Fruit fly (Drosophila melanogaster) whole organism, embryonic: Measurements from ENCODE around the gene CG16779.

ENCODE experiments used
- Asciz ChIP-seq: fragments of 200-800 bp; sonication (Bioruptor generic); optimal IDR thresholded peaks from 2 replicates; lab custom pipeline; 2017; ENCODE audit warnings: missing biosample characterization, mild to moderate bottlenecking, missing genetic modification characterization, missing genetic modification reagents
- Blimp-1 ChIP-seq: fragments of 200-800 bp; sonication (Bioruptor generic); optimal IDR thresholded peaks from 3 replicates; lab custom pipeline; 2018; ENCODE audit warnings: missing biosample characterization, missing genetic modification characterization, mild to moderate bottlenecking, moderate library complexity, missing genetic modification reagents
- C15 ChIP-seq: fragments of 200-800 bp; sonication (Bioruptor generic); IDR thresholded peaks from 3 replicates; pipeline ENCODE4 v1.3.6; 2022; ENCODE audit warnings: missing biosample characterization, missing genetic modification characterization
- CG10274 ChIP-seq: fragments of 200-800 bp; sonication (Bioruptor generic); optimal IDR thresholded peaks from 3 replicates; lab custom pipeline; 2017; ENCODE audit warnings: missing biosample characterization, mild to moderate bottlenecking, missing genetic modification characterization
- CG11560 ChIP-seq: fragments of 200-800 bp; sonication (Bioruptor generic); IDR thresholded peaks from 3 replicates; pipeline ENCODE4 v1.3.6; 2022; ENCODE audit warnings: missing biosample characterization, missing genetic modification characterization
- CG11696 ChIP-seq: fragments of 200-800 bp; sonication (Bioruptor generic); IDR thresholded peaks from 2 replicates; pipeline ENCODE4 v1.3.6; 2022; ENCODE audit warnings: missing biosample characterization, missing genetic modification characterization
- CG13424 ChIP-seq: fragments of 200-800 bp; sonication (Bioruptor generic); optimal IDR thresholded peaks from 2 replicates; lab custom pipeline; 2019; ENCODE audit warnings: missing biosample characterization, mild to moderate bottlenecking, missing genetic modification characterization, moderate library complexity
- CG14050 ChIP-seq: fragments of 200-800 bp; sonication (Bioruptor generic); IDR thresholded peaks from 3 replicates; pipeline ENCODE4 v1.3.6; 2022; ENCODE audit warnings: missing biosample characterization, missing genetic modification characterization
- CG1647 ChIP-seq: fragments of 200-800 bp; sonication (Bioruptor generic); optimal IDR thresholded peaks from 3 replicates; lab custom pipeline; 2016; ENCODE audit warnings: missing biosample characterization, missing genetic modification characterization
- CG16813 ChIP-seq: fragments of 200-800 bp; sonication (Bioruptor generic); IDR thresholded peaks from 3 replicates; pipeline ENCODE4 v1.3.6; 2022; ENCODE audit warnings: missing biosample characterization, missing genetic modification characterization; ENCODE audit not compliant: partially characterized antibody
- CG17912 ChIP-seq: fragments of 200-800 bp; sonication (Bioruptor generic); optimal IDR thresholded peaks from 2 replicates; lab custom pipeline; 2018; ENCODE audit warnings: missing biosample characterization, mild to moderate bottlenecking, missing genetic modification characterization
- CG4360 ChIP-seq: fragments of 200-800 bp; sonication (Bioruptor generic); IDR thresholded peaks from 2 replicates; pipeline ENCODE4 v1.3.6; 2022; ENCODE audit warnings: missing biosample characterization, missing genetic modification characterization
- CG5245 ChIP-seq: fragments of 200-800 bp; sonication (Bioruptor generic); optimal IDR thresholded peaks from 3 replicates; lab custom pipeline; 2016; ENCODE audit warnings: missing biosample characterization, missing genetic modification characterization
- CG8281 ChIP-seq: fragments of 200-800 bp; sonication (Bioruptor generic); optimal IDR thresholded peaks from 2 replicates; lab custom pipeline; 2018; ENCODE audit warnings: missing biosample characterization, mild to moderate bottlenecking, missing genetic modification characterization, moderate library complexity
- CG8290 ChIP-seq, 3 experiments: fragments of 200-800 bp; sonication (Bioruptor generic); optimal IDR thresholded peaks; 2 replicates each; lab custom pipeline; 2016 to 2019; ENCODE audit warnings: missing biosample characterization in 3 of 3, missing genetic modification characterization in 3 of 3, mild to moderate bottlenecking in 2 of 3, moderate library complexity in 1 of 3
- CG8944 ChIP-seq: fragments of 200-800 bp; sonication (Bioruptor generic); optimal IDR thresholded peaks from 3 replicates; lab custom pipeline; 2016; ENCODE audit warnings: missing biosample characterization, missing genetic modification characterization
- CG9797 ChIP-seq: fragments of 200-800 bp; sonication (Bioruptor generic); optimal IDR thresholded peaks from 3 replicates; lab custom pipeline; 2018; ENCODE audit warnings: missing biosample characterization, mild to moderate bottlenecking, missing genetic modification characterization
- CoRest ChIP-seq: fragments of 200-800 bp; sonication (Bioruptor generic); optimal IDR thresholded peaks from 3 replicates; lab custom pipeline; 2018; ENCODE audit warnings: missing biosample characterization, mild to moderate bottlenecking, missing genetic modification characterization, moderate library complexity
- D ChIP-seq, 2 experiments: fragments of 200-800 bp in 1 of 2; fragments of >200 bp in 1 of 2; sonication (Bioruptor generic) in 1 of 2; optimal IDR thresholded peaks; 2 replicates in 1 of 2; 3 replicates in 1 of 2; lab custom pipeline; 2017; ENCODE audit warnings: mild to moderate bottlenecking in 1 of 2, missing biosample characterization in 1 of 2, missing genetic modification characterization in 1 of 2, missing genetic modification reagents in 1 of 2
- Dfd ChIP-seq, 2 experiments: fragments of >200 bp; optimal IDR thresholded peaks; 2 replicates each; lab custom pipeline; 2017; ENCODE audit warnings: missing biosample characterization in 2 of 2, missing genetic modification characterization in 2 of 2
- Dip2 ChIP-seq: fragments of 200-800 bp; sonication (Bioruptor generic); IDR thresholded peaks from 2 replicates; pipeline ENCODE4 v1.3.6; 2022; ENCODE audit warnings: missing biosample characterization, missing genetic modification characterization
- ERR ChIP-seq: fragments of 200-800 bp; sonication (Bioruptor generic); optimal IDR thresholded peaks from 2 replicates; lab custom pipeline; 2016; ENCODE audit warnings: missing biosample characterization, missing genetic modification characterization
- Lhr ChIP-seq: fragments of 200-800 bp; sonication (Bioruptor generic); optimal IDR thresholded peaks from 3 replicates; lab custom pipeline; 2017; ENCODE audit warnings: mild to moderate bottlenecking, missing biosample characterization, missing genetic modification reagents, missing genetic modification characterization
- Oaz ChIP-seq: fragments of 200-800 bp; sonication (Bioruptor generic); IDR thresholded peaks from 2 replicates; pipeline ENCODE4 v1.3.6; 2022; ENCODE audit warnings: missing biosample characterization, missing genetic modification characterization
- Oli ChIP-seq: fragments of 200-800 bp; sonication (Bioruptor generic); optimal IDR thresholded peaks from 2 replicates; lab custom pipeline; 2018; ENCODE audit warnings: missing biosample characterization, mild to moderate bottlenecking, missing genetic modification characterization, moderate library complexity
- Rx ChIP-seq: fragments of 200-800 bp; sonication (Bioruptor generic); IDR thresholded peaks from 2 replicates; pipeline ENCODE4 v1.3.6; 2022; ENCODE audit warnings: missing biosample characterization, missing genetic modification characterization
- Side ChIP-seq: fragments of 200-800 bp; sonication (Bioruptor generic); optimal IDR thresholded peaks from 2 replicates; lab custom pipeline; 2016; ENCODE audit warnings: missing biosample characterization, missing genetic modification characterization
- Sry-β ChIP-seq: fragments of 200-800 bp; sonication (Bioruptor generic); optimal IDR thresholded peaks from 2 replicates; lab custom pipeline; 2018; ENCODE audit warnings: missing biosample characterization, mild to moderate bottlenecking, missing genetic modification characterization, moderate library complexity
- Usf ChIP-seq: fragments of 200-800 bp; sonication (Bioruptor generic); optimal IDR thresholded peaks from 2 replicates; lab custom pipeline; 2017; ENCODE audit warnings: missing genotype, missing biosample characterization, missing genetic modification characterization
- ato ChIP-seq: fragments of 200-800 bp; sonication (Bioruptor generic); IDR thresholded peaks from 2 replicates; pipeline ENCODE4 v1.3.6; 2022; ENCODE audit warnings: missing biosample characterization, missing genetic modification characterization; ENCODE audit not compliant: partially characterized antibody
- btn ChIP-seq: fragments of 200-800 bp; sonication (Bioruptor generic); optimal IDR thresholded peaks from 2 replicates; lab custom pipeline; 2016; ENCODE audit warnings: missing biosample characterization, missing genetic modification characterization
- dan ChIP-seq: fragments of 200-800 bp; sonication (Bioruptor generic); IDR thresholded peaks from 2 replicates; pipeline ENCODE4 v1.3.6; 2022; ENCODE audit warnings: missing biosample characterization, missing genetic modification characterization
- dysf ChIP-seq: fragments of 200-800 bp; sonication (Bioruptor generic); IDR thresholded peaks from 3 replicates; pipeline ENCODE4 v1.3.6; 2022; ENCODE audit warnings: missing biosample characterization, missing genetic modification characterization
- ems ChIP-seq: fragments of 200-800 bp; sonication (Bioruptor generic); optimal IDR thresholded peaks from 3 replicates; lab custom pipeline; 2016; ENCODE audit warnings: missing biosample characterization, missing genetic modification characterization
- eyg ChIP-seq: fragments of 200-800 bp; sonication (Bioruptor generic); optimal IDR thresholded peaks from 3 replicates; lab custom pipeline; 2016; ENCODE audit warnings: missing biosample characterization, missing genetic modification characterization
- fu2 ChIP-seq: fragments of 200-800 bp; sonication (Bioruptor generic); optimal IDR thresholded peaks from 2 replicates; lab custom pipeline; 2016; ENCODE audit warnings: missing biosample characterization, missing genetic modification characterization
- gcm2 ChIP-seq: fragments of 200-800 bp; sonication (Bioruptor generic); optimal IDR thresholded peaks from 2 replicates; lab custom pipeline; 2016; ENCODE audit warnings: missing biosample characterization, missing genetic modification characterization
- gt ChIP-seq: fragments of 200-800 bp; sonication (Bioruptor generic); IDR thresholded peaks from 2 replicates; pipeline ENCODE4 v1.3.6; 2022; ENCODE audit warnings: missing biosample characterization, missing genetic modification characterization
- h ChIP-seq: fragments of >200 bp; optimal IDR thresholded peaks from 2 replicates; lab custom pipeline; 2017
- her ChIP-seq: fragments of 200-800 bp; sonication (Bioruptor generic); optimal IDR thresholded peaks from 2 replicates; lab custom pipeline; 2016; ENCODE audit warnings: missing biosample characterization, missing genetic modification characterization
- kah ChIP-seq: fragments of 200-800 bp; sonication (Bioruptor generic); optimal IDR thresholded peaks from 2 replicates; lab custom pipeline; 2018; ENCODE audit warnings: missing biosample characterization, mild to moderate bottlenecking, missing genetic modification characterization
- nerfin-1 ChIP-seq: fragments of 200-800 bp; sonication (Bioruptor generic); optimal IDR thresholded peaks from 3 replicates; lab custom pipeline; 2019; ENCODE audit warnings: missing biosample characterization, mild to moderate bottlenecking, missing genetic modification characterization, moderate library complexity
- nmo ChIP-seq: fragments of 200-800 bp; sonication (Bioruptor generic); optimal IDR thresholded peaks from 2 replicates; lab custom pipeline; 2018; ENCODE audit warnings: missing biosample characterization, mild to moderate bottlenecking, missing genetic modification characterization, moderate library complexity
- salm ChIP-seq: fragments of 200-800 bp; sonication (Bioruptor generic); optimal IDR thresholded peaks from 2 replicates; lab custom pipeline; 2018; ENCODE audit warnings: missing biosample characterization, mild to moderate bottlenecking, missing genetic modification characterization
- schlank ChIP-seq: fragments of 200-800 bp; sonication (Bioruptor generic); optimal IDR thresholded peaks from 2 replicates; lab custom pipeline; 2018; ENCODE audit warnings: missing biosample characterization, mild to moderate bottlenecking, missing genetic modification characterization
- sens ChIP-seq: fragments of 200-800 bp; sonication (Bioruptor generic); peaks from one replicate; lab custom pipeline; 2016; ENCODE audit warnings: missing biosample characterization, missing genetic modification characterization
- shn ChIP-seq: fragments of 200-800 bp; sonication (Bioruptor generic); optimal IDR thresholded peaks from 3 replicates; lab custom pipeline; 2016; ENCODE audit warnings: missing biosample characterization, missing genetic modification characterization
- tna ChIP-seq: fragments of 200-800 bp; sonication (Bioruptor generic); IDR thresholded peaks from 2 replicates; pipeline ENCODE4 v1.3.6; 2022; ENCODE audit warnings: missing biosample characterization, missing genetic modification characterization; ENCODE audit not compliant: partially characterized antibody
- twi ChIP-seq: fragments of 200-800 bp; optimal IDR thresholded peaks from 2 replicates; lab custom pipeline; 2019; ENCODE audit warnings: missing biosample characterization, mild to moderate bottlenecking, missing genetic modification characterization, moderate library complexity
- vnd ChIP-seq: fragments of 200-800 bp; sonication (Bioruptor generic); IDR thresholded peaks from 3 replicates; pipeline ENCODE4 v1.3.6; 2022; ENCODE audit warnings: missing biosample characterization, missing genetic modification characterization; ENCODE audit not compliant: partially characterized antibody
- yki ChIP-seq: fragments of >200 bp; optimal IDR thresholded peaks from 3 replicates; lab custom pipeline; 2018
- zf30C ChIP-seq: fragments of 200-800 bp; sonication (Bioruptor generic); optimal IDR thresholded peaks from 3 replicates; lab custom pipeline; 2018; ENCODE audit warnings: missing biosample characterization, mild to moderate bottlenecking, missing genetic modification characterization

CG16779 gene

dm6 chr3R:9510070-9510518, 16.6 kb upstream of the CG16779 start, which contains the start of gene rump (continued):
- TF ChIP-seq CG8290 (GFP tag; optimal IDR thresholded peaks at IDR 0.05; lab: Kevin White, UChicago) (no peak), CG8290 (tag; optimal IDR thresholded peaks at IDR 0.05; lab: Kevin White, UChicago) (peak in 1 of 2 experiments; percentile 59), Side (GFP tag; lab: Kevin White, UChicago) (no peak), CG8944 (no peak), tna (GFP tag; lab: Robert Waterston, UW) (no peak), Sry-β (peak; percentile 54), Dfd (GFP tag; optimal IDR thresholded peaks at IDR 0.05; lab: Kevin White, UChicago) (no peak), Asciz (GFP tag; lab: Kevin White, UChicago) (no peak), fu2 (GFP tag; lab: Kevin White, UChicago) (no peak), nerfin-1 (peak; percentile 5), gt (GFP tag; lab: Robert Waterston, UW) (no peak), CG9797 (GFP tag; lab: Kevin White, UChicago) (peak; percentile 63), CG5245 (GFP tag; lab: Kevin White, UChicago) (no peak), CG17912 (GFP tag; lab: Kevin White, UChicago) (no peak), kah (GFP tag; lab: Kevin White, UChicago) (no peak), CG1647 (GFP tag; lab: Kevin White, UChicago) (no peak), gcm2 (no peak), CG11560 (tag; lab: Robert Waterston, UW) (no peak), Oli (tag; lab: Kevin White, UChicago) (no peak), shn (GFP tag; lab: Kevin White, UChicago) (no peak), schlank (tag; lab: Kevin White, UChicago) (no peak), yki (lab: Kevin White, UChicago) (no peak), D (optimal IDR thresholded peaks at IDR 0.05; lab: Kevin White, UChicago) (no peak), D (GFP tag; optimal IDR thresholded peaks at IDR 0.05; lab: Kevin White, UChicago) (no peak), CG10274 (GFP tag; lab: Kevin White, UChicago) (no peak), CG11696 (GFP tag; lab: Robert Waterston, UW) (no peak), CoRest (tag; lab: Kevin White, UChicago) (peak; percentile 16), C15 (GFP tag; lab: Robert Waterston, UW) (no peak), ERR (GFP tag; lab: Kevin White, UChicago) (no peak), CG16813 (GFP tag; lab: Robert Waterston, UW) (no peak), eyg (GFP tag; lab: Kevin White, UChicago) (no peak), CG4360 (GFP tag; lab: Robert Waterston, UW) (no peak), Blimp-1 (GFP tag; lab: Kevin White, UChicago) (no peak), CG14050 (GFP tag; lab: Robert Waterston, UW) (no peak), dysf (GFP tag; lab: Robert Waterston, UW) (no peak), salm (tag; lab: Kevin White, UChicago) (no peak), Oaz (GFP tag; lab: Robert Waterston, UW) (no peak), Rx (no peak), btn (GFP tag; lab: Kevin White, UChicago) (no peak), nmo (peak; percentile 46), twi (tag; lab: Kevin White, UChicago) (no peak), zf30C (no peak), Dip2 (GFP tag; lab: Robert Waterston, UW) (no peak), Usf (GFP tag; lab: Kevin White, UChicago) (no peak), ato (GFP tag; lab: Robert Waterston, UW) (no peak), dan (GFP tag; lab: Robert Waterston, UW) (no peak), her (peak; percentile 8), sens (GFP tag; lab: Kevin White, UChicago) (no peak), ems (no peak), h (no peak), vnd (GFP tag; lab: Robert Waterston, UW) (no peak), CG13424 (tag; lab: Kevin White, UChicago) (no peak), CG8281 (tag; lab: Kevin White, UChicago) (no peak), Lhr (no peak)
